Worm (Caenorhabditis elegans): Measurements from ENCODE around the gene acp-1.

acp-1 gene

ce11 chrX:3385362-3385761 is at the start of gene acp-1:
Gene acp-1, minus strand, starts transcription at chrX:3385462.
- no peak for TF ChIP-seq ets-4 (tag; optimal IDR thresholded peaks at IDR 0.05)
- no peak for TF ChIP-seq nfya-1 (tag; optimal IDR thresholded peaks at IDR 0.05)
- TF ChIP-seq sox-2 (GFP tag; IDR thresholded peaks at IDR 0.05): no peak
- TF ChIP-seq fkh-10 (GFP tag; optimal IDR thresholded peaks at IDR 0.05): no peak
- TF ChIP-seq fax-1 (tag; optimal IDR thresholded peaks at IDR 0.05): no peak
- TF ChIP-seq eyg-1 (tag; optimal IDR thresholded peaks at IDR 0.05): no peak
- TF ChIP-seq nhr-11 (tag; optimal IDR thresholded peaks at IDR 0.05): no peak
- no peak for TF ChIP-seq pha-4 (tag; optimal IDR thresholded peaks at IDR 0.05)
- no peak for TF ChIP-seq ahr-1 (tag; optimal IDR thresholded peaks at IDR 0.05)
- TF ChIP-seq lim-6 (tag; optimal IDR thresholded peaks at IDR 0.05): no peak
- no peak for TF ChIP-seq npax-4 (tag; optimal IDR thresholded peaks at IDR 0.05)
- TF ChIP-seq zip-5 (tag; optimal IDR thresholded peaks at IDR 0.05): no peak
- no peak for TF ChIP-seq ceh-19 (GFP tag; optimal IDR thresholded peaks at IDR 0.05)
- no peak for TF ChIP-seq ceh-14 (tag; optimal IDR thresholded peaks at IDR 0.05)
- no peak for TF ChIP-seq ceh-6 (GFP tag; optimal IDR thresholded peaks at IDR 0.05)
- no peak for TF ChIP-seq ceh-18 (tag; optimal IDR thresholded peaks at IDR 0.05)
- TF ChIP-seq ceh-30 (tag; optimal IDR thresholded peaks at IDR 0.05): no peak
- no peak for TF ChIP-seq sdc-2 (tag; optimal IDR thresholded peaks at IDR 0.05)
- no peak for TF ChIP-seq F13H6.1 (tag; optimal IDR thresholded peaks at IDR 0.05)
- no peak for TF ChIP-seq pqm-1 (tag; optimal IDR thresholded peaks at IDR 0.05)

ce11 chrX:3430020-3430419 is 44.8 kb upstream of the acp-1 start, which contains the start of gene ZK813.4:
Gene ZK813.4, minus strand, starts transcription at chrX:3430120.
- no peak for TF ChIP-seq ceh-2 (tag; optimal IDR thresholded peaks at IDR 0.05)
- no peak for TF ChIP-seq pag-3 (tag; optimal IDR thresholded peaks at IDR 0.05; ENCODE audit: borderline replicate concordance)
- TF ChIP-seq eyg-1 (tag; optimal IDR thresholded peaks at IDR 0.05): no peak
- no peak for TF ChIP-seq sdc-2 (tag; optimal IDR thresholded peaks at IDR 0.05)
- no peak for TF ChIP-seq npax-4 (tag; optimal IDR thresholded peaks at IDR 0.05)
- TF ChIP-seq hlh-15 (tag; optimal IDR thresholded peaks at IDR 0.05): no peak
- no peak for TF ChIP-seq nfya-1 (tag; optimal IDR thresholded peaks at IDR 0.05)
- TF ChIP-seq ceh-24 (tag; optimal IDR thresholded peaks at IDR 0.05): no peak
- TF ChIP-seq ref-2 (tag; optimal IDR thresholded peaks at IDR 0.05): no peak
- TF ChIP-seq lin-11 (tag; optimal IDR thresholded peaks at IDR 0.05): no peak

- TF ChIP-seq ref-2 (tag; optimal IDR thresholded peaks at IDR 0.05) (no peak), unc-42 (tag; optimal IDR thresholded peaks at IDR 0.05) (peak; percentile 79)
Observed at ce11 chrX:3429122-3429521, 43.9 kb upstream of the acp-1 start.

ce11 chrX:3424516-3424915 is 39.3 kb upstream of the acp-1 start, which contains the start of gene ZK813.6:
Gene ZK813.6, plus strand, starts transcription at chrX:3424816.
- TF ChIP-seq tbx-7 (tag; optimal IDR thresholded peaks at IDR 0.05) (no peak), dmd-4 (tag; optimal IDR thresholded peaks at IDR 0.05; ENCODE audit: borderline replicate concordance) (no peak), K02D7.2 (tag; optimal IDR thresholded peaks at IDR 0.05) (no peak)

ce11 chrX:3419084-3419483 is 33.8 kb upstream of the acp-1 start, which contains the start of gene C04F6.7:
Gene C04F6.7, minus strand, starts transcription at chrX:3419184.
- TF ChIP-seq dve-1 (tag; optimal IDR thresholded peaks at IDR 0.05) (no peak), hlh-13 (GFP tag; optimal IDR thresholded peaks at IDR 0.05) (no peak), gmeb-2 (tag; optimal IDR thresholded peaks at IDR 0.05) (no peak), ceh-31 (tag; optimal IDR thresholded peaks at IDR 0.05) (no peak), elt-4 (tag; optimal IDR thresholded peaks at IDR 0.05) (no peak), sdc-2 (tag; optimal IDR thresholded peaks at IDR 0.05) (no peak), fkh-10 (GFP tag; optimal IDR thresholded peaks at IDR 0.05) (no peak), ceh-34 (tag; optimal IDR thresholded peaks at IDR 0.05) (no peak), sox-2 (GFP tag; IDR thresholded peaks at IDR 0.05) (no peak), pax-1 (tag; optimal IDR thresholded peaks at IDR 0.05) (no peak), ceh-45 (GFP tag; IDR thresholded peaks at IDR 0.05) (no peak), ceh-18 (tag; optimal IDR thresholded peaks at IDR 0.05) (no peak)

Data from whole organism, late embryonic.